Worm (Caenorhabditis elegans) whole organism, L4/young adult: ENCODE data around the gene catp-4.

Experiments used
- W03F9.2 ChIP-seq: fragments of 150-350 bp; optimal IDR thresholded peaks from 2 replicates; lab custom pipeline; 2014; ENCODE audit warnings: missing biosample characterization, missing genetic modification characterization
- him-1 ChIP-seq: sonication (generic microtip); optimal IDR thresholded peaks from 2 replicates; lab custom pipeline; 2016; ENCODE audit warnings: missing genotype, missing genetic modification reagents, missing genetic modification characterization, missing compliant biosample characterization

ce11 chrII:14616927-14617326 lies 23.5 kb downstream of the catp-4 start:
- TF ChIP-seq W03F9.2 (tag; lab: Kevin White, UChicago) (no peak), him-1 (tag; lab: Kevin White, UChicago) (no peak)
